Worm (Caenorhabditis elegans) whole organism, early embryonic: ENCODE measurements around the gene cyp-33C2.

Experiments
- ceh-36 ChIP-seq: sonication (generic microtip); optimal IDR thresholded peaks from 2 replicates; lab custom pipeline; 2016; ENCODE audit warnings: missing genetic modification characterization, inconsistent platforms, missing compliant biosample characterization
- ets-7 ChIP-seq: sonication (generic microtip); optimal IDR thresholded peaks from 2 replicates; lab custom pipeline; 2016; ENCODE audit warnings: missing genotype, missing genetic modification characterization, missing compliant biosample characterization

- TF ChIP-seq ceh-36 (no peak), ets-7 (tag; lab: Kevin White, UChicago) (no peak)
Measured at ce11 chrV:2233177-2233576, 49.9 kb downstream of the cyp-33C2 start, which contains the start of gene nhr-96.
